Worm (Caenorhabditis elegans) whole organism, young adult: ENCODE results near the gene Y48C3A.14.

ENCODE experiments used
- C17E4.6 ChIP-seq: fragments of 200-800 bp; sonication (Bioruptor generic); IDR thresholded peaks from 2 replicates; pipeline ENCODE4 v1.3.6; 2022; ENCODE audit warnings: missing genetic modification reagents, missing genetic modification characterization, missing compliant biosample characterization
- F10E7.11 ChIP-seq: sonication (generic microtip); optimal IDR thresholded peaks from 2 replicates; lab custom pipeline; 2017; ENCODE audit warnings: mild to moderate bottlenecking, missing genetic modification characterization, moderate library complexity, missing compliant biosample characterization
- F57C9.4 ChIP-seq: sonication (generic microtip); optimal IDR thresholded peaks from 2 replicates; lab custom pipeline; 2017; ENCODE audit warnings: mild to moderate bottlenecking, missing genetic modification characterization, missing compliant biosample characterization
- K11D2.4 ChIP-seq: fragments of 200-800 bp; sonication (Bioruptor generic); IDR thresholded peaks from 2 replicates; pipeline ENCODE4 v1.3.6; 2022; ENCODE audit warnings: missing genetic modification reagents, missing genetic modification characterization, missing compliant biosample characterization
- chd-7 ChIP-seq: sonication (generic microtip); optimal IDR thresholded peaks from 2 replicates; lab custom pipeline; 2016; ENCODE audit warnings: mild to moderate bottlenecking, missing genetic modification characterization, moderate library complexity, missing compliant biosample characterization
- ets-4 ChIP-seq: fragments of 200-800 bp; sonication (Bioruptor generic); optimal IDR thresholded peaks from 2 replicates; lab custom pipeline; 2018; ENCODE audit warnings: mild to moderate bottlenecking, missing genetic modification characterization, missing compliant biosample characterization
- hmg-20 ChIP-seq: fragments of 200-800 bp; sonication (Bioruptor generic); IDR thresholded peaks from 2 replicates; pipeline ENCODE4 v1.3.6; 2022; ENCODE audit warnings: missing genetic modification reagents, missing genetic modification characterization, missing compliant biosample characterization
- let-607 ChIP-seq, 2 experiments: fragments of 200-800 bp in 1 of 2; sonication (Bioruptor generic) in 1 of 2; sonication (generic microtip) in 1 of 2; optimal IDR thresholded peaks; 2 replicates each; lab custom pipeline; 2016 to 2018; ENCODE audit warnings: mild to moderate bottlenecking in 2 of 2, missing compliant biosample characterization in 2 of 2, missing genetic modification characterization in 2 of 2, moderate library complexity in 2 of 2, missing genotype in 1 of 2
- madf-10 ChIP-seq: sonication (generic microtip); optimal IDR thresholded peaks from 2 replicates; lab custom pipeline; 2016; ENCODE audit warnings: mild to moderate bottlenecking, missing genetic modification characterization, missing compliant biosample characterization
- mel-28 ChIP-seq: sonication (generic microtip); optimal IDR thresholded peaks from 2 replicates; lab custom pipeline; 2016; ENCODE audit warnings: borderline replicate concordance, mild to moderate bottlenecking, missing genetic modification characterization, missing compliant biosample characterization
- sdz-38 ChIP-seq: sonication (generic microtip); optimal IDR thresholded peaks from 2 replicates; lab custom pipeline; 2016; ENCODE audit warnings: missing genotype, missing genetic modification characterization, missing compliant biosample characterization
- zfh-2 ChIP-seq: fragments of 200-800 bp; sonication (Bioruptor generic); conservative IDR thresholded peaks from 2 replicates; pipeline ENCODE4 v1.3.6; 2022; ENCODE audit warnings: missing genetic modification reagents, missing genetic modification characterization, missing compliant biosample characterization

ce11 chrII:13414099-13414498, 24.5 kb downstream of the Y48C3A.14 start:
- no peak for TF ChIP-seq let-607 (tag; optimal IDR thresholded peaks at IDR 0.05; lab: Kevin White, UChicago)
- TF ChIP-seq zfh-2 (GFP tag; lab: Robert Waterston, UW), result no peak
- TF ChIP-seq chd-7 (tag; lab: Kevin White, UChicago), result no peak
- no peak for TF ChIP-seq F10E7.11 (tag; lab: Kevin White, UChicago)
- no peak for TF ChIP-seq mel-28 (tag; lab: Kevin White, UChicago)
- no peak for TF ChIP-seq ets-4
- TF ChIP-seq hmg-20 (GFP tag; lab: Robert Waterston, UW), result no peak
- TF ChIP-seq K11D2.4 (GFP tag; lab: Robert Waterston, UW), result no peak
- TF ChIP-seq F57C9.4, result no peak
- TF ChIP-seq madf-10, result no peak
- no peak for TF ChIP-seq C17E4.6 (GFP tag; lab: Robert Waterston, UW)
- no peak for TF ChIP-seq sdz-38
